Worm (Caenorhabditis elegans) whole organism, L4 larva: Measurements from ENCODE around the gene R05H10.3.

Experiments
- F49E8.2 ChIP-seq: sonication (generic microtip); optimal IDR thresholded peaks from 2 replicates; lab custom pipeline; 2016; ENCODE audit warnings: missing compliant biosample characterization, mild to moderate bottlenecking, missing genetic modification characterization, borderline replicate concordance
- R02D3.7 ChIP-seq: fragments of 150-350 bp; sonication (generic microtip); optimal IDR thresholded peaks from 3 replicates; lab custom pipeline; 2014; ENCODE audit warnings: missing biosample characterization, missing genetic modification characterization
- aha-1 ChIP-seq: fragments of 150-350 bp; peaks from one replicate; lab custom pipeline; 2014; ENCODE audit warnings: missing biosample characterization, missing genetic modification characterization
- arid-1 ChIP-seq: fragments of 200-800 bp; sonication (Bioruptor generic); conservative IDR thresholded peaks from 2 replicates; pipeline ENCODE4 v1.3.6; 2022; ENCODE audit warnings: missing genetic modification reagents, missing genetic modification characterization, missing compliant biosample characterization
- attf-4 ChIP-seq: sonication (generic microtip); optimal IDR thresholded peaks from 3 replicates; lab custom pipeline; 2017; ENCODE audit warnings: missing biosample characterization, missing genetic modification characterization
- ceh-20 ChIP-seq: fragments of 200-800 bp; sonication (Bioruptor generic); IDR thresholded peaks from 2 replicates; pipeline ENCODE4 v1.3.6; 2022; ENCODE audit warnings: missing genetic modification reagents, missing genetic modification characterization, missing compliant biosample characterization
- ceh-28 ChIP-seq: fragments of 150-350 bp; optimal IDR thresholded peaks from 2 replicates; lab custom pipeline; 2014; ENCODE audit warnings: missing biosample characterization, missing genetic modification reagents, missing genetic modification characterization
- ceh-62 ChIP-seq: sonication (generic microtip); optimal IDR thresholded peaks from 2 replicates; lab custom pipeline; 2017; ENCODE audit warnings: missing biosample characterization, missing genetic modification characterization
- ctbp-1 ChIP-seq: fragments of 200-800 bp; sonication (Bioruptor generic); IDR thresholded peaks from 2 replicates; pipeline ENCODE4 v1.3.6; 2022; ENCODE audit warnings: missing genetic modification reagents, missing genetic modification characterization, missing compliant biosample characterization
- dmd-8 ChIP-seq: fragments of 200-800 bp; sonication (Bioruptor generic); IDR thresholded peaks from 2 replicates; pipeline ENCODE4 v1.3.6; 2022; ENCODE audit warnings: missing genetic modification characterization, missing compliant biosample characterization
- dmd-9 ChIP-seq: fragments of 200-800 bp; sonication (Bioruptor generic); IDR thresholded peaks from 2 replicates; pipeline ENCODE4 v1.3.6; 2022; ENCODE audit warnings: missing genetic modification reagents, missing genetic modification characterization, missing compliant biosample characterization
- dpl-1 ChIP-seq: fragments of 150-350 bp; optimal IDR thresholded peaks from 2 replicates; lab custom pipeline; 2014; ENCODE audit warnings: missing biosample characterization, missing genetic modification reagents, missing genetic modification characterization
- dve-1 ChIP-seq: sonication (generic microtip); optimal IDR thresholded peaks from 2 replicates; lab custom pipeline; 2017; ENCODE audit warnings: antibody characterized with exemption, mild to moderate bottlenecking, missing genetic modification characterization, missing compliant biosample characterization; ENCODE audit not compliant: insufficient read depth
- hif-1 ChIP-seq, 2 experiments: sonication (generic microtip); optimal IDR thresholded peaks; 2 replicates each; lab custom pipeline; 2016 to 2017; ENCODE audit warnings: missing compliant biosample characterization in 2 of 2, missing genetic modification characterization in 2 of 2, missing genetic modification reagents in 2 of 2, missing genotype in 2 of 2, mild to moderate bottlenecking in 1 of 2
- hlh-11 ChIP-seq: fragments of 200-800 bp; sonication (Bioruptor generic); optimal IDR thresholded peaks from 2 replicates; lab custom pipeline; 2018; ENCODE audit warnings: mild to moderate bottlenecking, missing genetic modification characterization, missing compliant biosample characterization
- jun-1 ChIP-seq: fragments of 150-350 bp; optimal IDR thresholded peaks from 2 replicates; lab custom pipeline; 2014; ENCODE audit warnings: missing biosample characterization, missing genetic modification reagents, missing genetic modification characterization
- lin-38 ChIP-seq: fragments of 200-800 bp; sonication (Bioruptor generic); IDR thresholded peaks from 2 replicates; pipeline ENCODE4 v1.3.6; 2022; ENCODE audit warnings: missing genetic modification reagents, missing genetic modification characterization, missing compliant biosample characterization
- lin-39 ChIP-seq: fragments of 150-350 bp; optimal IDR thresholded peaks from 2 replicates; lab custom pipeline; 2014; ENCODE audit warnings: missing biosample characterization, missing genetic modification reagents, missing genetic modification characterization
- lsy-2 ChIP-seq, 2 experiments: fragments of 150-350 bp in 1 of 2; sonication (generic microtip) in 1 of 2; optimal IDR thresholded peaks; 2 replicates each; lab custom pipeline; 2014 to 2017; ENCODE audit warnings: missing biosample characterization in 2 of 2, missing genetic modification characterization in 2 of 2
- mdl-1 ChIP-seq, 2 experiments: fragments of 150-350 bp in 1 of 2; sonication (generic microtip) in 1 of 2; optimal IDR thresholded peaks; 2 replicates each; lab custom pipeline; 2014 to 2017; ENCODE audit warnings: missing biosample characterization in 2 of 2, missing genetic modification characterization in 2 of 2
- mdt-29 ChIP-seq: fragments of 200-800 bp; sonication (Bioruptor generic); IDR thresholded peaks from 2 replicates; pipeline ENCODE4 v1.3.6; 2022; ENCODE audit warnings: missing genetic modification reagents, missing genetic modification characterization, missing compliant biosample characterization
- mes-2 ChIP-seq: sonication (generic microtip); optimal IDR thresholded peaks from 2 replicates; lab custom pipeline; 2016; ENCODE audit warnings: missing genotype, mild to moderate bottlenecking, missing genetic modification characterization, missing compliant biosample characterization; ENCODE audit not compliant: poor library complexity, severe bottlenecking
- nhr-28 ChIP-seq: fragments of 150-350 bp; optimal IDR thresholded peaks from 2 replicates; lab custom pipeline; 2014; ENCODE audit warnings: missing biosample characterization, missing genetic modification characterization
- nhr-77 ChIP-seq: fragments of 150-350 bp; optimal IDR thresholded peaks from 2 replicates; lab custom pipeline; 2014; ENCODE audit warnings: missing biosample characterization, missing genetic modification characterization
- pha-4 ChIP-seq, 2 experiments: fragments of 150-350 bp in 1 of 2; fragments of 200-800 bp in 1 of 2; sonication (Bioruptor generic) in 1 of 2; IDR thresholded peaks in 1 of 2; optimal IDR thresholded peaks in 1 of 2; 2 replicates each; pipeline versions ENCODE4 v1.3.6 to Lab custom; 2014 to 2022; ENCODE audit warnings: missing genetic modification characterization in 2 of 2, missing genetic modification reagents in 2 of 2, missing biosample characterization in 1 of 2, missing compliant biosample characterization in 1 of 2
- tag-97 ChIP-seq: fragments of 200-800 bp; sonication (Bioruptor generic); IDR thresholded peaks from 2 replicates; pipeline ENCODE4 v1.3.6; 2022; ENCODE audit warnings: missing genetic modification characterization, missing compliant biosample characterization
- unc-130 ChIP-seq: sonication (generic microtip); optimal IDR thresholded peaks from 2 replicates; lab custom pipeline; 2016; ENCODE audit warnings: missing genetic modification reagents, missing genetic modification characterization, missing compliant biosample characterization
- unc-62 ChIP-seq, 3 experiments: fragments of 150-350 bp in 1 of 3; sonication (generic microtip); optimal IDR thresholded peaks in 2 of 3; peaks in 1 of 3; 1 replicate in 1 of 3; 2 replicates in 2 of 3; lab custom pipeline; 2014 to 2017; ENCODE audit warnings: missing biosample characterization in 3 of 3, missing genetic modification characterization in 3 of 3, missing genetic modification reagents in 3 of 3, missing genotype in 1 of 3
- vab-7 ChIP-seq: fragments of 200-800 bp; sonication (Bioruptor generic); IDR thresholded peaks from 2 replicates; pipeline ENCODE4 v1.3.6; 2022; ENCODE audit warnings: missing genetic modification reagents, missing genetic modification characterization, missing compliant biosample characterization
- zag-1 ChIP-seq: fragments of 150-350 bp; optimal IDR thresholded peaks from 2 replicates; lab custom pipeline; 2014; ENCODE audit warnings: missing biosample characterization, missing genetic modification characterization
- zfp-2 ChIP-seq: sonication (generic microtip); optimal IDR thresholded peaks from 2 replicates; lab custom pipeline; 2016; ENCODE audit warnings: mild to moderate bottlenecking, missing genetic modification characterization, missing compliant biosample characterization

R05H10.3 gene

ce11 chrII:14841253-14841652, 28.5 kb upstream of the R05H10.3 start (continued):
- peak; percentile 22 for TF ChIP-seq hlh-11 (tag; lab: Kevin White, UChicago)
- TF ChIP-seq lin-38 (GFP tag; lab: Robert Waterston, UW), result no peak
- no peak for TF ChIP-seq dve-1 (tag; lab: Kevin White, UChicago)
- TF ChIP-seq attf-4 (tag; lab: Kevin White, UChicago), result no peak
- no peak for TF ChIP-seq R02D3.7 (tag; lab: Kevin White, UChicago)

- peak; percentile 83 for TF ChIP-seq aha-1 (tag; lab: Kevin White, UChicago)
- 0 out of 2 replicates have a peak, but pooled peaks have one; percentile 40 for TF ChIP-seq dmd-8 (GFP tag; lab: Robert Waterston, UW)
- no peak for TF ChIP-seq lin-39 (tag; lab: Kevin White, UChicago)
- TF ChIP-seq nhr-77 (tag; lab: Kevin White, UChicago), result no peak
- TF ChIP-seq F49E8.2, result no peak
- TF ChIP-seq ceh-62, result no peak
- TF ChIP-seq tag-97 (GFP tag; lab: Robert Waterston, UW), result no peak
Observed at ce11 chrII:14843016-14843415, 26.7 kb upstream of the R05H10.3 start, which contains the start of gene cdh-7. cdh-7 (plus strand) TSS chrII:14843229.

ce11 chrII:14844253-14844652, 25.5 kb upstream of the R05H10.3 start:
- TF ChIP-seq ctbp-1 (GFP tag; lab: Robert Waterston, UW) (no peak), nhr-28 (tag; lab: Kevin White, UChicago) (peak; percentile 49)

- TF ChIP-seq dpl-1 (GFP tag; lab: Kevin White, UChicago), result no peak
- TF ChIP-seq unc-62 (GFP tag; optimal IDR thresholded peaks at IDR 0.05 in 1 of 2; lab: Kevin White, UChicago), result peak in 1 of 2 experiments; percentile 94
- TF ChIP-seq unc-62 (tag; optimal IDR thresholded peaks at IDR 0.05; lab: Kevin White, UChicago), result no peak
- no peak for TF ChIP-seq mdt-29
- TF ChIP-seq, all 104 proteins: peak for 1
Observed at ce11 chrII:14849897-14850296, 19.8 kb upstream of the R05H10.3 start.

ce11 chrII:14851483-14851882, 18.3 kb upstream of the R05H10.3 start, which contains the start of gene R05H10.1:
R05H10.1 (plus strand) TSS chrII:14851816.
- TF ChIP-seq nhr-28 (tag; lab: Kevin White, UChicago), result peak; percentile 91
- TF ChIP-seq dmd-9 (GFP tag; lab: Robert Waterston, UW), result no peak
- peak in 1 of 2 experiments; percentile 0 for TF ChIP-seq mdl-1 (tag; optimal IDR thresholded peaks at IDR 0.05; lab: Kevin White, UChicago)

ce11 chrII:14855229-14855628, 14.5 kb upstream of the R05H10.3 start, which contains the start of gene R05H10.7:
R05H10.7 (plus strand) TSS chrII:14855529.
- TF ChIP-seq ceh-20 (GFP tag; lab: Robert Waterston, UW), result no peak
- TF ChIP-seq jun-1 (tag; lab: Kevin White, UChicago), result no peak

ce11 chrII:14856922-14857321, 12.8 kb upstream of the R05H10.3 start, which contains the start of gene rbm-28:
rbm-28 (plus strand) TSS chrII:14857259.
- no peak for TF ChIP-seq ceh-28 (tag; lab: Kevin White, UChicago)
- peak; percentile 95 for TF ChIP-seq mes-2 (tag; lab: Kevin White, UChicago)
- TF ChIP-seq dpl-1 (GFP tag; lab: Kevin White, UChicago), result peak; percentile 88
- TF ChIP-seq unc-130 (GFP tag; lab: Kevin White, UChicago), result peak; percentile 59
- TF ChIP-seq hif-1 (tag; optimal IDR thresholded peaks at IDR 0.05; lab: Kevin White, UChicago), result peak in 1 of 2 experiments; percentile 79
- TF ChIP-seq pha-4 (GFP tag; IDR thresholded peaks at IDR 0.05; lab: Robert Waterston, UW), result no peak
- no peak for TF ChIP-seq pha-4 (tag; optimal IDR thresholded peaks at IDR 0.05; lab: Kevin White, UChicago)
- no peak for TF ChIP-seq arid-1 (GFP tag; lab: Robert Waterston, UW)
- TF ChIP-seq zag-1 (tag; lab: Kevin White, UChicago), result no peak
- 0 out of 2 replicates have a peak, but pooled peaks have one; percentile 8 for TF ChIP-seq vab-7
- TF ChIP-seq zfp-2 (tag; lab: Kevin White, UChicago), result no peak
- TF ChIP-seq dmd-8 (GFP tag; lab: Robert Waterston, UW), result no peak
- TF ChIP-seq lsy-2 (tag; optimal IDR thresholded peaks at IDR 0.05; lab: Kevin White, UChicago), result peak in 1 of 2 experiments; percentile 49
- no peak for TF ChIP-seq jun-1 (tag; lab: Kevin White, UChicago)
